Fruit fly (Drosophila melanogaster): ENCODE data around the gene CG18823.

- TF ChIP-seq kay (GFP tag; ENCODE audit: borderline replicate concordance): no peak
- no peak for TF ChIP-seq toe (GFP tag; optimal IDR thresholded peaks at IDR 0.05)
Measured at dm6 chrX:946162-946561, 44.2 kb upstream of the CG18823 start.
